Worm (Caenorhabditis elegans) whole organism, L4 larva: ENCODE measurements around the gene C45B11.5.

Experiments used
- nhr-6 ChIP-seq: fragments of 150-350 bp; optimal IDR thresholded peaks from 2 replicates; lab custom pipeline; 2014; ENCODE audit warnings: missing biosample characterization, missing genetic modification characterization
- nhr-77 ChIP-seq: fragments of 150-350 bp; optimal IDR thresholded peaks from 2 replicates; lab custom pipeline; 2014; ENCODE audit warnings: missing biosample characterization, missing genetic modification characterization
- ztf-11 ChIP-seq: fragments of 150-350 bp; optimal IDR thresholded peaks from 2 replicates; lab custom pipeline; 2014; ENCODE audit warnings: missing biosample characterization, missing genetic modification characterization

ce11 chrV:11011807-11012206 is 29.8 kb upstream of the C45B11.5 start:
- TF ChIP-seq ztf-11 (tag; lab: Kevin White, UChicago) (no peak), nhr-77 (tag; lab: Kevin White, UChicago) (no peak), nhr-6 (tag; lab: Kevin White, UChicago) (no peak)
